Fruit fly (Drosophila melanogaster) whole organism, prepupa: Measurements from ENCODE around the gene srp.

Experiments
- CG10631 ChIP-seq: fragments of 200-800 bp; sonication (Bioruptor generic); optimal IDR thresholded peaks from 2 replicates; lab custom pipeline; 2016; ENCODE audit warnings: missing biosample characterization, missing genetic modification characterization
- CG10669 ChIP-seq: fragments of 200-800 bp; sonication (Bioruptor generic); optimal IDR thresholded peaks from 3 replicates; lab custom pipeline; 2018; ENCODE audit warnings: missing biosample characterization, mild to moderate bottlenecking, missing genetic modification characterization, moderate library complexity
- CG11294 ChIP-seq: fragments of 200-800 bp; sonication (Bioruptor generic); IDR thresholded peaks from 2 replicates; pipeline ENCODE4 v1.3.6; 2022; ENCODE audit warnings: missing biosample characterization, missing genetic modification characterization
- CG11902 ChIP-seq: fragments of 200-800 bp; sonication (Bioruptor generic); optimal IDR thresholded peaks from 3 replicates; lab custom pipeline; 2016; ENCODE audit warnings: missing biosample characterization, missing genetic modification characterization
- CG15336 ChIP-seq: fragments of 200-800 bp; sonication (Bioruptor generic); IDR thresholded peaks from 2 replicates; pipeline ENCODE4 v1.3.6; 2022; ENCODE audit warnings: missing biosample characterization, missing genetic modification characterization
- CG31627 ChIP-seq: fragments of 200-800 bp; sonication (Bioruptor generic); optimal IDR thresholded peaks from 3 replicates; lab custom pipeline; 2016; ENCODE audit warnings: missing biosample characterization, missing genetic modification characterization
- CG32006 ChIP-seq: fragments of 200-800 bp; sonication (Bioruptor generic); optimal IDR thresholded peaks from 3 replicates; lab custom pipeline; 2017; ENCODE audit warnings: missing biosample characterization, mild to moderate bottlenecking, missing genetic modification characterization
- CG34406 ChIP-seq: fragments of 200-800 bp; sonication (Bioruptor generic); optimal IDR thresholded peaks from 3 replicates; lab custom pipeline; 2016; ENCODE audit warnings: missing biosample characterization, missing genetic modification characterization
- CG6163 ChIP-seq: fragments of 200-800 bp; sonication (Bioruptor generic); IDR thresholded peaks from 3 replicates; pipeline ENCODE4 v1.3.6; 2022; ENCODE audit warnings: missing biosample characterization, missing genetic modification characterization
- CG6276 ChIP-seq: fragments of 200-800 bp; sonication (Bioruptor generic); optimal IDR thresholded peaks from 2 replicates; lab custom pipeline; 2017; ENCODE audit warnings: missing biosample characterization, mild to moderate bottlenecking, missing genetic modification characterization
- CG6792 ChIP-seq: fragments of 200-800 bp; sonication (Bioruptor generic); optimal IDR thresholded peaks from 3 replicates; lab custom pipeline; 2016; ENCODE audit warnings: missing biosample characterization, missing genetic modification characterization
- CG6808 ChIP-seq: fragments of 200-800 bp; sonication (Bioruptor generic); optimal IDR thresholded peaks from 3 replicates; lab custom pipeline; 2017; ENCODE audit warnings: missing biosample characterization, missing genetic modification characterization, mild to moderate bottlenecking, moderate library complexity, missing genetic modification reagents
- CG7368 ChIP-seq: fragments of 200-800 bp; sonication (Bioruptor generic); optimal IDR thresholded peaks from 3 replicates; lab custom pipeline; 2016; ENCODE audit warnings: missing biosample characterization, missing genetic modification characterization
- CG8319 ChIP-seq: fragments of 200-800 bp; sonication (Bioruptor generic); optimal IDR thresholded peaks from 3 replicates; lab custom pipeline; 2016; ENCODE audit warnings: missing biosample characterization, missing genetic modification characterization
- CG8632 ChIP-seq: fragments of 200-800 bp; sonication (Bioruptor generic); optimal IDR thresholded peaks from 3 replicates; lab custom pipeline; 2016; ENCODE audit warnings: missing biosample characterization, missing genetic modification characterization
- CG9139 ChIP-seq: fragments of 200-800 bp; sonication (Bioruptor generic); optimal IDR thresholded peaks from 3 replicates; lab custom pipeline; 2017; ENCODE audit warnings: missing biosample characterization, mild to moderate bottlenecking, missing genetic modification characterization
- Eip75B ChIP-seq: fragments of 200-800 bp; sonication (Bioruptor generic); optimal IDR thresholded peaks from 3 replicates; lab custom pipeline; 2016; ENCODE audit warnings: missing biosample characterization, missing genetic modification characterization
- Eip78C ChIP-seq: fragments of 200-800 bp; sonication (Bioruptor generic); peaks from one replicate; lab custom pipeline; 2016; ENCODE audit warnings: missing biosample characterization, missing genetic modification characterization
- Eip93F ChIP-seq: fragments of 200-800 bp; sonication (Bioruptor generic); optimal IDR thresholded peaks from 2 replicates; lab custom pipeline; 2016; ENCODE audit warnings: missing biosample characterization, mild to moderate bottlenecking, missing genetic modification characterization
- Gug ChIP-seq: fragments of 200-800 bp; sonication (Bioruptor generic); IDR thresholded peaks from 2 replicates; pipeline ENCODE4 v1.3.6; 2022; ENCODE audit warnings: missing biosample characterization, missing genetic modification characterization
- Hr39 ChIP-seq: fragments of 200-800 bp; sonication (Bioruptor generic); optimal IDR thresholded peaks from 2 replicates; lab custom pipeline; 2016; ENCODE audit warnings: missing biosample characterization, missing genetic modification characterization
- Hr4 ChIP-seq: fragments of 200-800 bp; sonication (Bioruptor generic); optimal IDR thresholded peaks from 3 replicates; lab custom pipeline; 2016; ENCODE audit warnings: missing biosample characterization, missing genetic modification characterization
- Lpt ChIP-seq: fragments of 200-800 bp; sonication (Bioruptor generic); optimal IDR thresholded peaks from 3 replicates; lab custom pipeline; 2016; ENCODE audit warnings: missing biosample characterization, missing genetic modification characterization
- Met ChIP-seq: fragments of 200-800 bp; sonication (Bioruptor generic); optimal IDR thresholded peaks from 3 replicates; lab custom pipeline; 2016; ENCODE audit warnings: missing biosample characterization, missing genetic modification characterization
- OdsH ChIP-seq: fragments of 200-800 bp; sonication (Bioruptor generic); optimal IDR thresholded peaks from 3 replicates; lab custom pipeline; 2016; ENCODE audit warnings: missing biosample characterization, missing genetic modification characterization
- Sox102F ChIP-seq: fragments of 200-800 bp; sonication (Bioruptor generic); optimal IDR thresholded peaks from 2 replicates; lab custom pipeline; 2016; ENCODE audit warnings: missing biosample characterization, mild to moderate bottlenecking, missing genetic modification characterization
- Sox15 ChIP-seq: fragments of 200-800 bp; sonication (Bioruptor generic); optimal IDR thresholded peaks from 3 replicates; lab custom pipeline; 2016; ENCODE audit warnings: missing biosample characterization, missing genetic modification characterization
- achi ChIP-seq: fragments of 200-800 bp; sonication (Bioruptor generic); optimal IDR thresholded peaks from 3 replicates; lab custom pipeline; 2016; ENCODE audit warnings: missing biosample characterization, missing genetic modification characterization
- acj6 ChIP-seq: fragments of 200-800 bp; sonication (Bioruptor generic); optimal IDR thresholded peaks from 3 replicates; lab custom pipeline; 2016; ENCODE audit warnings: missing biosample characterization, missing genetic modification characterization
- cyc ChIP-seq: fragments of 200-800 bp; sonication (Bioruptor generic); optimal IDR thresholded peaks from 3 replicates; lab custom pipeline; 2016; ENCODE audit warnings: missing biosample characterization, missing genetic modification characterization
- dac ChIP-seq: fragments of 200-800 bp; sonication (Bioruptor generic); optimal IDR thresholded peaks from 2 replicates; lab custom pipeline; 2017; ENCODE audit warnings: missing biosample characterization, mild to moderate bottlenecking, missing genetic modification characterization
- dsx ChIP-seq: fragments of 200-800 bp; optimal IDR thresholded peaks from 3 replicates; lab custom pipeline; 2019; ENCODE audit warnings: missing biosample characterization, mild to moderate bottlenecking, missing genetic modification characterization, moderate library complexity; ENCODE audit not compliant: poor library complexity, severe bottlenecking
- eg ChIP-seq: fragments of 200-800 bp; sonication (Bioruptor generic); IDR thresholded peaks from 3 replicates; pipeline ENCODE4 v1.3.6; 2022; ENCODE audit warnings: missing biosample characterization, missing genetic modification characterization
- esn ChIP-seq: fragments of 200-800 bp; sonication (Bioruptor generic); optimal IDR thresholded peaks from 2 replicates; lab custom pipeline; 2016; ENCODE audit warnings: missing biosample characterization, mild to moderate bottlenecking, missing genetic modification characterization, moderate library complexity
- fd85E ChIP-seq: fragments of 200-800 bp; sonication (Bioruptor generic); optimal IDR thresholded peaks from 3 replicates; lab custom pipeline; 2016; ENCODE audit warnings: missing biosample characterization, missing genetic modification characterization
- fkh ChIP-seq: fragments of 200-800 bp; sonication (Bioruptor generic); optimal IDR thresholded peaks from 3 replicates; lab custom pipeline; 2017; ENCODE audit warnings: missing biosample characterization, mild to moderate bottlenecking, missing genetic modification characterization, moderate library complexity
- net ChIP-seq: fragments of 200-800 bp; sonication (Bioruptor generic); optimal IDR thresholded peaks from 3 replicates; lab custom pipeline; 2016; ENCODE audit warnings: missing biosample characterization, missing genetic modification characterization
- pdm3 ChIP-seq: fragments of 200-800 bp; sonication (Bioruptor generic); optimal IDR thresholded peaks from 3 replicates; lab custom pipeline; 2016; ENCODE audit warnings: missing biosample characterization, missing genetic modification characterization
- salr ChIP-seq, 2 experiments: fragments of 200-800 bp; sonication (Bioruptor generic); optimal IDR thresholded peaks; 3 replicates each; lab custom pipeline; 2016 to 2018; ENCODE audit warnings: missing biosample characterization in 2 of 2, missing genetic modification characterization in 2 of 2, mild to moderate bottlenecking in 1 of 2
- ss ChIP-seq, 2 experiments: fragments of 200-800 bp; sonication (Bioruptor generic); optimal IDR thresholded peaks; 2 replicates in 1 of 2; 3 replicates in 1 of 2; lab custom pipeline; 2017 to 2018; ENCODE audit warnings: mild to moderate bottlenecking in 2 of 2, missing biosample characterization in 2 of 2, missing genetic modification characterization in 2 of 2, moderate library complexity in 1 of 2
- svp ChIP-seq: fragments of 200-800 bp; sonication (Bioruptor generic); peaks from one replicate; lab custom pipeline; 2016; ENCODE audit warnings: missing biosample characterization, missing genetic modification characterization
- vri ChIP-seq: fragments of 200-800 bp; sonication (Bioruptor generic); optimal IDR thresholded peaks from 3 replicates; lab custom pipeline; 2016; ENCODE audit warnings: missing biosample characterization, mild to moderate bottlenecking, missing genetic modification characterization

The srp gene

dm6 chr3R:15985762-15986214 is at the start of gene srp:
srp (plus strand) TSS chr3R:15986152.
- TF ChIP-seq Sox15 (GFP tag; lab: Kevin White, UChicago), result no peak
- TF ChIP-seq svp, result peak; percentile 83
- TF ChIP-seq CG34406, result no peak
- no peak for TF ChIP-seq CG6808 (GFP tag; lab: Kevin White, UChicago)
- no peak for TF ChIP-seq CG15336
- TF ChIP-seq vri, result peak; percentile 76
- no peak for TF ChIP-seq CG10669 (GFP tag; lab: Kevin White, UChicago)
- TF ChIP-seq, all 60 proteins: peak for 2

dm6 chr3R:15937708-15938107 is 48.2 kb upstream of the srp start:
- no peak for TF ChIP-seq Hr39
- TF ChIP-seq eg (GFP tag; lab: Robert Waterston, UW), result 0 out of 3 replicates have a peak, but pooled peaks have one; percentile 14
- no peak for TF ChIP-seq CG31627 (GFP tag; lab: Kevin White, UChicago)
- no peak for TF ChIP-seq Lpt (GFP tag; lab: Kevin White, UChicago)
- no peak for TF ChIP-seq salr (GFP tag; optimal IDR thresholded peaks at IDR 0.05; lab: Kevin White, UChicago)
- TF ChIP-seq acj6 (GFP tag; lab: Kevin White, UChicago), result no peak
- TF ChIP-seq, all 60 proteins: peak for 1

- TF ChIP-seq cyc (GFP tag; lab: Kevin White, UChicago) (no peak), CG6163 (GFP tag; lab: Robert Waterston, UW) (0 out of 3 replicates have a peak, but pooled peaks have one; percentile 33)
Observed at dm6 chr3R:15947605-15948004, 38.3 kb upstream of the srp start.

dm6 chr3R:15950843-15951242 is 35.1 kb upstream of the srp start, which contains the start of the genes CG31088 and CG46383:
CG31088 (minus strand) TSS chr3R:15950943.
CG46383 (minus strand) TSS chr3R:15950943.
- TF ChIP-seq CG31627 (GFP tag; lab: Kevin White, UChicago) (no peak), vri (no peak), Eip75B (no peak), CG34406 (no peak), CG6792 (GFP tag; lab: Kevin White, UChicago) (no peak), Hr4 (GFP tag; lab: Kevin White, UChicago) (no peak), CG32006 (no peak), CG8319 (GFP tag; lab: Kevin White, UChicago) (no peak), CG10631 (GFP tag; lab: Kevin White, UChicago) (no peak), pdm3 (GFP tag; lab: Kevin White, UChicago) (no peak), fd85E (GFP tag; lab: Kevin White, UChicago) (no peak), Eip93F (GFP tag; lab: Kevin White, UChicago) (no peak), Met (no peak), dac (no peak), eg (GFP tag; lab: Robert Waterston, UW) (no peak), fkh (GFP tag; lab: Kevin White, UChicago) (no peak), achi (GFP tag; lab: Kevin White, UChicago) (no peak), CG6276 (no peak)

dm6 chr3R:15963690-15964281 is 22.2 kb upstream of the srp start, which contains the start of the genes CG4287 and CG5516:
CG4287 (minus strand) TSS chr3R:15963867.
CG5516 (plus strand) TSS chr3R:15963884.
- TF ChIP-seq OdsH (GFP tag; lab: Kevin White, UChicago), result no peak
- no peak for TF ChIP-seq acj6 (GFP tag; lab: Kevin White, UChicago)
- TF ChIP-seq svp, result peak; percentile 42
- no peak for TF ChIP-seq achi (GFP tag; lab: Kevin White, UChicago)
- TF ChIP-seq CG9139 (GFP tag; lab: Kevin White, UChicago), result no peak
- no peak for TF ChIP-seq CG7368 (GFP tag; lab: Kevin White, UChicago)
- TF ChIP-seq Eip78C, result no peak
- no peak for TF ChIP-seq CG15336
- TF ChIP-seq Met, result no peak
- TF ChIP-seq CG32006, result no peak
- TF ChIP-seq CG11294 (GFP tag; lab: Robert Waterston, UW), result no peak
- TF ChIP-seq net (GFP tag; lab: Kevin White, UChicago), result no peak
- peak; percentile 65 for TF ChIP-seq esn (GFP tag; lab: Kevin White, UChicago)
- TF ChIP-seq Eip93F (GFP tag; lab: Kevin White, UChicago), result no peak
- no peak for TF ChIP-seq ss (GFP tag; optimal IDR thresholded peaks at IDR 0.05; lab: Kevin White, UChicago)
- TF ChIP-seq dsx (GFP tag; lab: Kevin White, UChicago), result peak; percentile 41
- no peak for TF ChIP-seq vri
- no peak for TF ChIP-seq CG10631 (GFP tag; lab: Kevin White, UChicago)
- TF ChIP-seq Eip75B, result no peak
- TF ChIP-seq CG8632 (GFP tag; lab: Kevin White, UChicago), result no peak
- no peak for TF ChIP-seq CG11902
- no peak for TF ChIP-seq CG6792 (GFP tag; lab: Kevin White, UChicago)
- no peak for TF ChIP-seq Sox15 (GFP tag; lab: Kevin White, UChicago)
- no peak for TF ChIP-seq pdm3 (GFP tag; lab: Kevin White, UChicago)
- TF ChIP-seq eg (GFP tag; lab: Robert Waterston, UW), result no peak
- TF ChIP-seq Lpt (GFP tag; lab: Kevin White, UChicago), result no peak
- TF ChIP-seq Gug (GFP tag; lab: Robert Waterston, UW), result no peak
- TF ChIP-seq Sox102F (GFP tag; lab: Kevin White, UChicago), result no peak
